Fruit fly (Drosophila melanogaster) whole organism, embryonic: ENCODE data around the gene CG13898.

Source experiments
- Ada2b ChIP-seq: fragments of 200-800 bp; sonication (Bioruptor generic); IDR thresholded peaks from 2 replicates; pipeline ENCODE4 v1.3.6; 2022; ENCODE audit warnings: missing biosample characterization, missing genetic modification characterization
- Blimp-1 ChIP-seq: fragments of 200-800 bp; sonication (Bioruptor generic); optimal IDR thresholded peaks from 3 replicates; lab custom pipeline; 2018; ENCODE audit warnings: missing biosample characterization, missing genetic modification characterization, mild to moderate bottlenecking, moderate library complexity, missing genetic modification reagents
- CG10274 ChIP-seq: fragments of 200-800 bp; sonication (Bioruptor generic); optimal IDR thresholded peaks from 3 replicates; lab custom pipeline; 2017; ENCODE audit warnings: missing biosample characterization, mild to moderate bottlenecking, missing genetic modification characterization
- CG11696 ChIP-seq: fragments of 200-800 bp; sonication (Bioruptor generic); IDR thresholded peaks from 2 replicates; pipeline ENCODE4 v1.3.6; 2022; ENCODE audit warnings: missing biosample characterization, missing genetic modification characterization
- CG12071 ChIP-seq: fragments of 200-800 bp; sonication (Bioruptor generic); optimal IDR thresholded peaks from 3 replicates; lab custom pipeline; 2018; ENCODE audit warnings: missing biosample characterization, mild to moderate bottlenecking, missing genetic modification characterization
- CG12219 ChIP-seq: fragments of 200-800 bp; sonication (Bioruptor generic); optimal IDR thresholded peaks from 3 replicates; lab custom pipeline; 2018; ENCODE audit warnings: missing biosample characterization, mild to moderate bottlenecking, missing genetic modification characterization
- CG13894 ChIP-seq: fragments of 200-800 bp; sonication (Bioruptor generic); optimal IDR thresholded peaks from 3 replicates; lab custom pipeline; 2018; ENCODE audit warnings: missing biosample characterization, mild to moderate bottlenecking, missing genetic modification characterization, moderate library complexity
- CG14050 ChIP-seq: fragments of 200-800 bp; sonication (Bioruptor generic); IDR thresholded peaks from 3 replicates; pipeline ENCODE4 v1.3.6; 2022; ENCODE audit warnings: missing biosample characterization, missing genetic modification characterization
- CG14667 ChIP-seq: fragments of 200-800 bp; sonication (Bioruptor generic); IDR thresholded peaks from 2 replicates; pipeline ENCODE4 v1.3.6; 2022; ENCODE audit warnings: missing biosample characterization, missing genetic modification characterization
- CG17361 ChIP-seq: fragments of 200-800 bp; sonication (Bioruptor generic); IDR thresholded peaks from 3 replicates; pipeline ENCODE4 v1.3.6; 2022; ENCODE audit warnings: missing biosample characterization, missing genetic modification characterization
- CG17829 ChIP-seq: fragments of 200-800 bp; optimal IDR thresholded peaks from 2 replicates; lab custom pipeline; 2019; ENCODE audit warnings: missing biosample characterization, mild to moderate bottlenecking, missing genetic modification characterization, moderate library complexity
- CG33557 ChIP-seq: fragments of 200-800 bp; sonication (Bioruptor generic); optimal IDR thresholded peaks from 2 replicates; lab custom pipeline; 2019; ENCODE audit warnings: missing biosample characterization, mild to moderate bottlenecking, missing genetic modification characterization, moderate library complexity
- CG3995 ChIP-seq: fragments of 200-800 bp; sonication (Bioruptor generic); optimal IDR thresholded peaks from 3 replicates; lab custom pipeline; 2016; ENCODE audit warnings: missing biosample characterization, missing genetic modification characterization
- CG4617 ChIP-seq: fragments of 200-800 bp; sonication (Bioruptor generic); optimal IDR thresholded peaks from 3 replicates; lab custom pipeline; 2016; ENCODE audit warnings: missing biosample characterization, missing genetic modification characterization, borderline replicate concordance
- CG4730 ChIP-seq: fragments of 200-800 bp; sonication (Bioruptor generic); IDR thresholded peaks from 2 replicates; pipeline ENCODE4 v1.3.6; 2022; ENCODE audit warnings: missing biosample characterization, missing genetic modification characterization
- CG6765 ChIP-seq: fragments of 200-800 bp; sonication (Bioruptor generic); optimal IDR thresholded peaks from 3 replicates; lab custom pipeline; 2017; ENCODE audit warnings: missing biosample characterization, mild to moderate bottlenecking, missing genetic modification characterization
- CG7271 ChIP-seq: fragments of 200-800 bp; sonication (Bioruptor generic); optimal IDR thresholded peaks from 2 replicates; lab custom pipeline; 2018; ENCODE audit warnings: missing biosample characterization, mild to moderate bottlenecking, missing genetic modification characterization, moderate library complexity
- CG7357 ChIP-seq: fragments of 200-800 bp; sonication (Bioruptor generic); IDR thresholded peaks from 3 replicates; pipeline ENCODE4 v1.3.6; 2022; ENCODE audit warnings: missing biosample characterization, missing genetic modification characterization
- CG8359 ChIP-seq: fragments of 200-800 bp; sonication (Bioruptor generic); optimal IDR thresholded peaks from 2 replicates; lab custom pipeline; 2017; ENCODE audit warnings: missing biosample characterization, mild to moderate bottlenecking, missing genetic modification characterization, borderline replicate concordance
- Doc3 ChIP-seq: fragments of 200-800 bp; sonication (Bioruptor generic); IDR thresholded peaks from 3 replicates; pipeline ENCODE4 v1.3.6; 2022; ENCODE audit warnings: missing biosample characterization, missing genetic modification characterization; ENCODE audit not compliant: partially characterized antibody
- Dp ChIP-seq: fragments of 200-800 bp; sonication (Bioruptor generic); optimal IDR thresholded peaks from 2 replicates; lab custom pipeline; 2018; ENCODE audit warnings: missing biosample characterization, mild to moderate bottlenecking, missing genetic modification characterization, moderate library complexity
- Drgx ChIP-seq: fragments of 200-800 bp; sonication (Bioruptor generic); IDR thresholded peaks from 2 replicates; pipeline ENCODE4 v1.3.6; 2022; ENCODE audit warnings: missing biosample characterization, missing genetic modification characterization
- Hr78 ChIP-seq, 2 experiments: fragments of 200-800 bp in 1 of 2; fragments of >200 bp in 1 of 2; sonication (Bioruptor generic) in 1 of 2; optimal IDR thresholded peaks; 2 replicates each; lab custom pipeline; 2017 to 2019; ENCODE audit warnings: missing biosample characterization in 2 of 2, missing genetic modification characterization in 2 of 2, mild to moderate bottlenecking in 1 of 2, moderate library complexity in 1 of 2
- Meics ChIP-seq: fragments of 200-800 bp; sonication (Bioruptor generic); optimal IDR thresholded peaks from 2 replicates; lab custom pipeline; 2017; ENCODE audit warnings: missing biosample characterization, mild to moderate bottlenecking, missing genetic modification characterization
- Oli ChIP-seq: fragments of 200-800 bp; sonication (Bioruptor generic); optimal IDR thresholded peaks from 2 replicates; lab custom pipeline; 2018; ENCODE audit warnings: missing biosample characterization, mild to moderate bottlenecking, missing genetic modification characterization, moderate library complexity
- Poxn ChIP-seq: fragments of 200-800 bp; sonication (Bioruptor generic); IDR thresholded peaks from 2 replicates; pipeline ENCODE4 v1.3.6; 2022; ENCODE audit warnings: missing biosample characterization, missing genetic modification characterization
- Scr ChIP-seq: fragments of 200-800 bp; sonication (Bioruptor generic); IDR thresholded peaks from 2 replicates; pipeline ENCODE4 v1.3.6; 2022; ENCODE audit warnings: missing biosample characterization, missing genetic modification characterization; ENCODE audit not compliant: partially characterized antibody
- Stat92E ChIP-seq, 3 experiments: fragments of >200 bp in 2 of 3; fragments of 200-800 bp in 1 of 3; sonication (Bioruptor generic) in 1 of 3; optimal IDR thresholded peaks; 2 replicates each; lab custom pipeline; 2017 to 2019; ENCODE audit warnings: missing biosample characterization in 3 of 3, missing genetic modification characterization in 3 of 3, mild to moderate bottlenecking in 1 of 3, moderate library complexity in 1 of 3
- ac ChIP-seq: fragments of 200-800 bp; sonication (Bioruptor generic); optimal IDR thresholded peaks from 3 replicates; lab custom pipeline; 2017; ENCODE audit warnings: missing biosample characterization, mild to moderate bottlenecking, missing genetic modification characterization
- aop ChIP-seq: fragments of 200-800 bp; sonication (Bioruptor generic); IDR thresholded peaks from 2 replicates; pipeline ENCODE4 v1.3.6; 2022; ENCODE audit warnings: missing biosample characterization, missing genetic modification characterization
- ase ChIP-seq: fragments of 200-800 bp; sonication (Bioruptor generic); IDR thresholded peaks from 3 replicates; pipeline ENCODE4 v1.3.6; 2022; ENCODE audit warnings: missing biosample characterization, missing genetic modification characterization
- ato ChIP-seq: fragments of 200-800 bp; sonication (Bioruptor generic); IDR thresholded peaks from 2 replicates; pipeline ENCODE4 v1.3.6; 2022; ENCODE audit warnings: missing biosample characterization, missing genetic modification characterization; ENCODE audit not compliant: partially characterized antibody
- bab2 ChIP-seq: fragments of 200-800 bp; sonication (Bioruptor generic); optimal IDR thresholded peaks from 2 replicates; lab custom pipeline; 2016; ENCODE audit warnings: missing biosample characterization, missing genetic modification characterization
- bigmax ChIP-seq: fragments of 200-800 bp; sonication (Bioruptor generic); optimal IDR thresholded peaks from 2 replicates; lab custom pipeline; 2018; ENCODE audit warnings: missing biosample characterization, mild to moderate bottlenecking, missing genetic modification characterization
- btn ChIP-seq: fragments of 200-800 bp; sonication (Bioruptor generic); optimal IDR thresholded peaks from 2 replicates; lab custom pipeline; 2016; ENCODE audit warnings: missing biosample characterization, missing genetic modification characterization
- chn ChIP-seq: fragments of 200-800 bp; sonication (Bioruptor generic); optimal IDR thresholded peaks from 2 replicates; lab custom pipeline; 2016; ENCODE audit warnings: missing biosample characterization, missing genetic modification characterization
- gcm ChIP-seq: fragments of 200-800 bp; sonication (Bioruptor generic); optimal IDR thresholded peaks from 2 replicates; lab custom pipeline; 2019; ENCODE audit warnings: missing biosample characterization, mild to moderate bottlenecking, missing genetic modification characterization, moderate library complexity
- gt ChIP-seq: fragments of 200-800 bp; sonication (Bioruptor generic); IDR thresholded peaks from 2 replicates; pipeline ENCODE4 v1.3.6; 2022; ENCODE audit warnings: missing biosample characterization, missing genetic modification characterization
- inv ChIP-seq: fragments of 200-800 bp; sonication (Bioruptor generic); IDR thresholded peaks from 2 replicates; pipeline ENCODE4 v1.3.6; 2022; ENCODE audit warnings: missing biosample characterization, missing genetic modification characterization; ENCODE audit not compliant: partially characterized antibody
- kah ChIP-seq: fragments of 200-800 bp; sonication (Bioruptor generic); optimal IDR thresholded peaks from 2 replicates; lab custom pipeline; 2018; ENCODE audit warnings: missing biosample characterization, mild to moderate bottlenecking, missing genetic modification characterization
- lbe ChIP-seq: fragments of 200-800 bp; sonication (Bioruptor generic); optimal IDR thresholded peaks from 2 replicates; lab custom pipeline; 2016; ENCODE audit warnings: missing biosample characterization, mild to moderate bottlenecking, missing genetic modification characterization
- mam ChIP-seq: fragments of 200-800 bp; sonication (Bioruptor generic); optimal IDR thresholded peaks from 3 replicates; lab custom pipeline; 2016; ENCODE audit warnings: missing biosample characterization, missing genetic modification characterization
- psq ChIP-seq: fragments of 200-800 bp; sonication (Bioruptor generic); optimal IDR thresholded peaks from 2 replicates; lab custom pipeline; 2017; ENCODE audit warnings: missing biosample characterization, missing genetic modification characterization
- sim ChIP-seq: fragments of 200-800 bp; sonication (Bioruptor generic); IDR thresholded peaks from 2 replicates; pipeline ENCODE4 v1.3.6; 2022; ENCODE audit warnings: missing biosample characterization, missing genetic modification characterization
- tap ChIP-seq: fragments of 200-800 bp; optimal IDR thresholded peaks from 3 replicates; lab custom pipeline; 2019; ENCODE audit warnings: missing biosample characterization, mild to moderate bottlenecking, missing genetic modification characterization, moderate library complexity
- toy ChIP-seq: fragments of 200-800 bp; sonication (Bioruptor generic); IDR thresholded peaks from 2 replicates; pipeline ENCODE4 v1.3.6; 2022; ENCODE audit warnings: missing biosample characterization, missing genetic modification characterization
- trem ChIP-seq: fragments of 200-800 bp; optimal IDR thresholded peaks from 3 replicates; lab custom pipeline; 2019; ENCODE audit warnings: missing biosample characterization, mild to moderate bottlenecking, missing genetic modification characterization, moderate library complexity
- ttk ChIP-seq: fragments of 200-800 bp; sonication (Bioruptor generic); IDR thresholded peaks from 2 replicates; pipeline ENCODE4 v2.1.2; 2022; ENCODE audit warnings: missing biosample characterization, missing genetic modification characterization
- tx ChIP-seq: fragments of 200-800 bp; sonication (Bioruptor generic); optimal IDR thresholded peaks from 2 replicates; lab custom pipeline; 2016; ENCODE audit warnings: missing biosample characterization, missing genetic modification characterization

Gene CG13898

dm6 chr3L:832897-833857 is 29.3 kb upstream of the CG13898 start, which contains the start of gene Sf3b3 (continued):
- TF ChIP-seq inv (peak; percentile 60; the same call in 1 of the 2 replicates), Blimp-1 (no peak), CG3995 (no peak), CG17361 (GFP tag; lab: Robert Waterston, UW) (peak; percentile 30; the same call in 1 of the 3 replicates), CG4617 (GFP tag; lab: Kevin White, UChicago) (no peak), ase (GFP tag; lab: Robert Waterston, UW) (no peak), CG13894 (tag; lab: Kevin White, UChicago) (peak; percentile 28), Stat92E (GFP tag; optimal IDR thresholded peaks at IDR 0.05; lab: Kevin White, UChicago) (peak in 1 of 3 experiments; percentile 59), CG4730 (GFP tag; lab: Robert Waterston, UW) (no peak), chn (GFP tag; lab: Kevin White, UChicago) (no peak), CG17829 (tag; lab: Kevin White, UChicago) (peak; percentile 42), Doc3 (peak; percentile 29; the same call in 2 of the 3 replicates), CG14667 (GFP tag; lab: Robert Waterston, UW) (peak; percentile 19; the same call in 1 of the 2 replicates), CG7271 (tag; lab: Kevin White, UChicago) (no peak), CG8359 (GFP tag; lab: Kevin White, UChicago) (no peak), Dp (peak; percentile 12), ttk (GFP tag; lab: Robert Waterston, UW) (no peak), Meics (GFP tag; lab: Kevin White, UChicago) (peak; percentile 1), Ada2b (GFP tag; lab: Robert Waterston, UW) (peak; percentile 32; the same call in 1 of the 2 replicates), Scr (GFP tag; lab: Robert Waterston, UW) (peak; percentile 61), bigmax (peak; percentile 91), CG14050 (no peak), Hr78 (GFP tag; optimal IDR thresholded peaks at IDR 0.05; lab: Kevin White, UChicago) (no peak), CG6765 (GFP tag; lab: Kevin White, UChicago) (no peak), kah (no peak), CG11696 (0 out of 2 replicates have a peak, but pooled peaks have one; percentile 35), tap (no peak), CG10274 (GFP tag; lab: Kevin White, UChicago) (no peak), toy (GFP tag; lab: Robert Waterston, UW) (0 out of 2 replicates have a peak, but pooled peaks have one; percentile 7), CG33557 (GFP tag; lab: Kevin White, UChicago) (no peak), CG12219 (no peak), tx (GFP tag; lab: Kevin White, UChicago) (no peak), mam (peak; percentile 33), ato (peak; percentile 64), CG7357 (peak; percentile 22; the same call in 1 of the 3 replicates)

dm6 chr3L:824444-824843 is 20.6 kb upstream of the CG13898 start:
- TF ChIP-seq gcm (GFP tag; lab: Kevin White, UChicago): no peak
- peak; percentile 50 for TF ChIP-seq Blimp-1
- peak; percentile 9 for TF ChIP-seq bab2 (GFP tag; lab: Kevin White, UChicago)
- no peak for TF ChIP-seq psq (GFP tag; lab: Kevin White, UChicago)
- peak; percentile 33 for TF ChIP-seq CG12219
- peak; percentile 35 for TF ChIP-seq lbe (GFP tag; lab: Kevin White, UChicago)
- no peak for TF ChIP-seq sim
- TF ChIP-seq ac (GFP tag; lab: Kevin White, UChicago): no peak
- no peak for TF ChIP-seq aop (GFP tag; lab: Robert Waterston, UW)
- TF ChIP-seq Oli (tag; lab: Kevin White, UChicago): peak; percentile 57
- peak; percentile 79 for TF ChIP-seq Drgx (GFP tag; lab: Robert Waterston, UW)
- no peak for TF ChIP-seq Poxn (GFP tag; lab: Robert Waterston, UW)
- peak; percentile 2 for TF ChIP-seq trem (tag; lab: Kevin White, UChicago)
- peak; percentile 50 for TF ChIP-seq btn (GFP tag; lab: Kevin White, UChicago)
- TF ChIP-seq CG12071 (GFP tag; lab: Kevin White, UChicago): no peak
- TF ChIP-seq gt: no peak
